Worm (Caenorhabditis elegans): ENCODE results near the gene F07C6.6.

ce11 chrIV:12830829-12831392, 38.3 kb downstream of the F07C6.6 start:
- TF ChIP-seq ama-1 (optimal IDR thresholded peaks at IDR 0.05) = no peak
- no peak for TF ChIP-seq ama-1 (GFP tag; optimal IDR thresholded peaks at IDR 0.05)
- no peak for TF ChIP-seq B0336.3 (GFP tag; IDR thresholded peaks at IDR 0.05)
- no peak for TF ChIP-seq akir-1 (GFP tag; optimal IDR thresholded peaks at IDR 0.05)
- no peak for TF ChIP-seq nhr-120 (GFP tag; IDR thresholded peaks at IDR 0.05)
- no peak for TF ChIP-seq B0261.1 (tag; optimal IDR thresholded peaks at IDR 0.05)
- no peak for TF ChIP-seq snpc-4 (GFP tag; optimal IDR thresholded peaks at IDR 0.05)
- no peak for TF ChIP-seq snpc-4 (tag; optimal IDR thresholded peaks at IDR 0.05)
- TF ChIP-seq F49E8.2 (tag; optimal IDR thresholded peaks at IDR 0.05; ENCODE audit: insufficient read depth) = no peak
- TF ChIP-seq F37B4.10 (GFP tag; IDR thresholded peaks at IDR 0.05) = no peak
- no peak for TF ChIP-seq unc-130 (GFP tag; optimal IDR thresholded peaks at IDR 0.05)
